Fruit fly (Drosophila melanogaster): ENCODE data around the gene CG11470.

The CG11470 gene

DNA sequence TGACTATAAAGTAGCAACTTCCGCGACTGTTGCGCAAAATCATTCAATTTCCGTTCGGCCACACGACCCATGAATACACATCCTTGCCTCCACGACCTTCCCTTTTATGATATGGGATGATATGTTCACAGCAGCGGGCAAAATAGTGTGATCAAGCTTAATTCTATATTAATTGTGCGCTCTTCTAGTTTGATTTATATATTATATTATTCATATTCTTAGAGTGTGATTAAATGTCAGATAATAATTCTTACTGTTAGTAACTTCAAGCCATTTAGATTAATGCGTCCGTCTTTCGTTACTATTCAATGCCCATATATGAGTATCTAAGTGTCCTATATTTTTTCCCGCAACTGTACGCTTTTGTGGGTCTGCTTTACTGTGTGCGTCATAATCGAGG is 8.1 kb downstream of the CG11470 start (continued):
- no peak for TF ChIP-seq CG32006 (GFP tag; optimal IDR thresholded peaks at IDR 0.05)
- no peak for TF ChIP-seq CG11902 (GFP tag; optimal IDR thresholded peaks at IDR 0.05)
- TF ChIP-seq CG8632 (GFP tag; optimal IDR thresholded peaks at IDR 0.05) = no peak
- peak; percentile 11 for TF ChIP-seq Met (GFP tag; optimal IDR thresholded peaks at IDR 0.05)
- no peak for TF ChIP-seq vri (GFP tag; optimal IDR thresholded peaks at IDR 0.05)
- no peak for TF ChIP-seq esn (GFP tag; optimal IDR thresholded peaks at IDR 0.05)
- no peak for TF ChIP-seq Sox14 (GFP tag; optimal IDR thresholded peaks at IDR 0.05)

- no peak for TF ChIP-seq Smox (GFP tag; optimal IDR thresholded peaks at IDR 0.05)
- TF ChIP-seq fkh (GFP tag; optimal IDR thresholded peaks at IDR 0.05) = peak; percentile 48
These were observed 13.6 kb downstream of the CG11470 start for dm6 chr3R:29576009-29576408.

dm6 chr3R:29572040-29572648 is 17.4 kb downstream of the CG11470 start:
- TF ChIP-seq CG3032 (tag; optimal IDR thresholded peaks at IDR 0.05) = no peak
- TF ChIP-seq CG16779 (tag; optimal IDR thresholded peaks at IDR 0.05) = no peak
- no peak for TF ChIP-seq CG10631 (GFP tag; optimal IDR thresholded peaks at IDR 0.05)
- no peak for TF ChIP-seq lz (GFP tag; optimal IDR thresholded peaks at IDR 0.05)
- TF ChIP-seq Hr39 (GFP tag; optimal IDR thresholded peaks at IDR 0.05) = no peak
- no peak for TF ChIP-seq dsx (GFP tag; optimal IDR thresholded peaks at IDR 0.05; ENCODE audit: poor library complexity, severe bottlenecking)
- TF ChIP-seq OdsH (GFP tag; optimal IDR thresholded peaks at IDR 0.05) = no peak
- no peak for TF ChIP-seq CG1621 (tag; optimal IDR thresholded peaks at IDR 0.05)

DNA sequence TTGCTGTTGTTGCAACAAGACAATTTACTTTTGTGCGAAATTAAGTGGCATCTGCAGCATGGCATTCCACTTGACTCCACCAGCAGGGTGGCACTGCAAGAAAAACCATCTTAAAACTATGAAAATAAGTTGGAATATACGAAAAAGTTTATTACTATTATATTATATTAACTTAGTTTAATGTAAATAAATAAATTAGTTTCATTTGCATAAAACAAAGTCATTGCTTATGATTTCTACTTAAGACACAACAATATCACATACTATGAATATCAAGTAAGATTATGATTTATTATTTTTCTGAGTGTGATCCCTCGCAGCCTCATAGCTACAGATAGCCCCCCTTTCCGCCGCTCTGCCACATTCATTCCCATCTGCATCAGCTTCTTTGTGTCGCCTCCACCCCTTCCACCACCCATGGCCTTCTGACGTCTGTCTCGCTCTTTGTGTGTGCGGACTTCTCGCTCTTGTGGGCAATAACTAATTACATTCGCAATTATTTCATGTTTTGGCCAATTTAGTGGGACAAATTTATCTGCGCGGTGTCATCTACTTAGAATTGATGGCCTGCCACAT is 19.2 kb downstream of the CG11470 start:
- no peak for TF ChIP-seq topi (GFP tag; optimal IDR thresholded peaks at IDR 0.05)
- TF ChIP-seq salr (GFP tag; optimal IDR thresholded peaks at IDR 0.05) = peak in 1 of 2 experiments; percentile 25
- TF ChIP-seq achi (GFP tag; optimal IDR thresholded peaks at IDR 0.05) = peak; percentile 56
- 0 out of 3 replicates have a peak, but pooled peaks have one; percentile 20 for TF ChIP-seq CG6163 (GFP tag; IDR thresholded peaks at IDR 0.05)
- peak; percentile 17 for TF ChIP-seq Eip75B (GFP tag; optimal IDR thresholded peaks at IDR 0.05)
- TF ChIP-seq CG32006 (GFP tag; optimal IDR thresholded peaks at IDR 0.05) = peak; percentile 69
- TF ChIP-seq Sox102F (GFP tag; optimal IDR thresholded peaks at IDR 0.05) = no peak
- no peak for TF ChIP-seq Blimp-1 (GFP tag; optimal IDR thresholded peaks at IDR 0.05)
- TF ChIP-seq CG6792 (GFP tag; optimal IDR thresholded peaks at IDR 0.05) = peak; percentile 27
- peak; percentile 61 for TF ChIP-seq CG10631 (GFP tag; optimal IDR thresholded peaks at IDR 0.05)
- TF ChIP-seq CG6276 (GFP tag; optimal IDR thresholded peaks at IDR 0.05) = peak; percentile 36
- peak; percentile 4 for TF ChIP-seq CG1621 (tag; optimal IDR thresholded peaks at IDR 0.05)
- TF ChIP-seq CG8119 (GFP tag; IDR thresholded peaks at IDR 0.05) = peak; percentile 62
- peak; percentile 75 for TF ChIP-seq CG3032 (tag; optimal IDR thresholded peaks at IDR 0.05)
- TF ChIP-seq fd85E (GFP tag; optimal IDR thresholded peaks at IDR 0.05) = no peak
- 0 out of 2 replicates have a peak, but pooled peaks have one; percentile 30 for TF ChIP-seq Gug (GFP tag; IDR thresholded peaks at IDR 0.05)
- peak; percentile 65 for TF ChIP-seq CG6808 (GFP tag; optimal IDR thresholded peaks at IDR 0.05)
- TF ChIP-seq CG6854 (GFP tag; optimal IDR thresholded peaks at IDR 0.05) = no peak
- TF ChIP-seq dsx (GFP tag; optimal IDR thresholded peaks at IDR 0.05; ENCODE audit: poor library complexity, severe bottlenecking) = peak; percentile 57
- peak; percentile 47 for TF ChIP-seq CG10669 (GFP tag; optimal IDR thresholded peaks at IDR 0.05)
- no peak for TF ChIP-seq CG11294 (GFP tag; IDR thresholded peaks at IDR 0.05)
- peak; percentile 73 for TF ChIP-seq Ets96B (tag; optimal IDR thresholded peaks at IDR 0.05)
- TF ChIP-seq Ets21C (GFP tag; optimal IDR thresholded peaks at IDR 0.05) = no peak
- peak; percentile 64 for TF ChIP-seq CG15336 (GFP tag; IDR thresholded peaks at IDR 0.05)
- peak; percentile 43 for TF ChIP-seq fd59A (GFP tag; optimal IDR thresholded peaks at IDR 0.05)
- peak; percentile 15 for TF ChIP-seq net (GFP tag; optimal IDR thresholded peaks at IDR 0.05)
- no peak for TF ChIP-seq CG34406 (GFP tag; optimal IDR thresholded peaks at IDR 0.05)
- peak; percentile 11 for TF ChIP-seq OdsH (GFP tag; optimal IDR thresholded peaks at IDR 0.05)
- peak; percentile 60 for TF ChIP-seq spab (GFP tag; optimal IDR thresholded peaks at IDR 0.05)
- TF ChIP-seq ss (GFP tag; optimal IDR thresholded peaks at IDR 0.05) = peak; percentile 66 to 70
- TF ChIP-seq eg (GFP tag; IDR thresholded peaks at IDR 0.05) = peak; percentile 37; the same call in 1 of the 3 replicates
- TF ChIP-seq Eip78C (GFP tag) = peak; percentile 78
- TF ChIP-seq CG8319 (GFP tag; optimal IDR thresholded peaks at IDR 0.05) = no peak
- peak; percentile 22 for TF ChIP-seq Sox14 (GFP tag; optimal IDR thresholded peaks at IDR 0.05)
